Fruit fly (Drosophila melanogaster): ENCODE results near the gene CG7264.
A peak's percentile ranks its signal among the peaks of the same experiment; 100 is the strongest.

Gene CG7264

DNA sequence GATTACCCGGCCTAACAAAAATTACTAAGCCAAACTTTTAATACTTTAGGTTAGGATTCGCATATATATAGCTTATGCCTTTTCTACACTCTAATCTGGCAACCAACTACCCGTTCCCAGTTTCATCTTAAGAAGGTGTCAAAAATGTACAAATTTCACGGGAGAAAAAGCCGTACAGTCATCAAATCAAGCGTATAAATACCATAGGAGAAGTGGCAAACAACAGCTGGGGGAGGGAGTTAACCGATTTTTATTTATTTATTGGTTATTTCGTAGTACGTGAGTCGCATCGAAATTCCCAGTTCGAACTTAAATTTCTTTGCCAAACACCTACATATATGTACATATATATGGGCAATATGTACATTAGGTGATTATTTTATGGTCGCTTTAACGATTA, at the start of gene CG7264:
CG7264 (plus strand) TSS at position 301 of the 400 bp plus-strand sequence.
- TF ChIP-seq CG17801 (GFP tag; optimal IDR thresholded peaks at IDR 0.05; ENCODE audit: partially characterized antibody), result no peak

DNA sequence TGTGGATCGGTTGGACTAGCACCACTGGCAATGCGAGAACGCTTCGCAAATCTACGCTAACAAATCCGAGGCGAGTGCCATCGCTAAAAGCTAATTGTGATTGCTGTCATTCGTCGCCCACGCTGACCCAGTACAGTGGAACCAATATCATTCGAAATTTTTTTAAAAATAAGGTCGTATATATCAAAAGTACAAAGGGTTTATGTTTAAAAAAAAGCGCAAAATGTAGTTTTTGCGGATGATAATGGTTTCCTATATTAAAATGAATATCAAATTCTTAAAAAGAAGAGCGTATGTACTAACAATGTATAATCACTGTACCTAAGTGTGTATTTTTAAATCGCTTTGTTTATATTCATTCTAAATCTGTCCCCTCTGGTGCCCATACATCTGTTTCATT, 43.5 kb upstream of the CG7264 start:
- no peak for TF ChIP-seq CG17801 (GFP tag; optimal IDR thresholded peaks at IDR 0.05; ENCODE audit: partially characterized antibody)

DNA sequence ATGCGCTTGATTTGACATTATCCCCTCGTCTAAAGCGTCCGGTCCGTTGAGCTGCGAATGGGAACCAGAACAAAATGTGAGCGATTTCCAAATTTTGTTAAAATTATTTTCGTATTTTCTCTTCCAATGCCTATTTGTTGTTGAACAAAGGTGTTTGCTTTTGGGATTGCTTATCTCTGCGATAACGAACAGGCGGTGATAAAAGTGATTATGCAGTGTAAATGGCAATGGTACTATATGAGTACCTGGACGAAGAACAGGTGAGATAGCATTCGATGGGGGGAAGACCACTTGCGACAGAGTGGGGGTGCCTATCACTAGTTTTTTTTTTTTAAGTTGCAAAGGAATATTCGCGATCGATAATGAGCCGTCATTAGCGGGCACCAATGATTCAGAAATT, 40.6 kb upstream of the CG7264 start:
- TF ChIP-seq CG17801 (GFP tag; optimal IDR thresholded peaks at IDR 0.05; ENCODE audit: partially characterized antibody), result no peak

DNA sequence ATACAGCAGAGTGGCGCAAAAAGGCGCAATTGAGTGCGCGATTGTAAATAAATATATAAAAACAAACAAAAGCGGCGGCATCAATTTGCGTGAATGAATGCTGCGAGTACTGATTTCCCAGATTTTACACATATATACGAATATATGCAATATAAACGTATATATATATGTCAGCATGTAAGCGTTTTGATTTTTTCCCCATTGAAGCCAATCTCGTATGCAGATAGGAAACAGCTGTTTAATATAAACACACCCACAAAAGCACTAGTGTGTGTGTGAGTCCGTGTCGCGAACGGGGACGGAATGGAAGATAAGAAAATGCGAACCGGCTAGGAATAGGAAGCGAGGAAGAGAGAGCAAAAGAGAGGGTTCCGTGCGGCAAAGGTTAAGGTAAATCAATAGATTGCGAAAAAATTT, 39.9 kb upstream of the CG7264 start:
- TF ChIP-seq CG17801 (GFP tag; optimal IDR thresholded peaks at IDR 0.05; ENCODE audit: partially characterized antibody), result no peak

DNA sequence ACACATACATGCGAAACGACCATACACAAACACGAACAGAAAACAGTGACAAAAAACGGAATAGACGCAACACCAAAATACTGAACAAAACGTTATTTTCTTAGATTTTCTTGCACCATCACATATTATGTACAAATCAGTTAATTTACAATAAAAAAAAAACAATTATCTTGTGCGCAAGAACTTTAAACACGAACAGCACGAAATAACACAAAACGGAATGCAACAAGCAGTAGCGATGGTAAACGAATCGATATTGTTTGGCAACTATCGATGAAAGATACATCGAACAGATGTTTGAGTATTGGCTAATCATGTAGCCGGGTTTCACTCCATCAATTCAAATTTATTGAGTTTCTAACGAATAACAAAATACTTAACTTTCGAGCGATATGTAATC, 39.1 kb upstream of the CG7264 start, which contains the start of gene Pi3K68D:
Pi3K68D (minus strand) TSS at position 241 of the 400 bp plus-strand sequence.
- TF ChIP-seq CG17801 (GFP tag; optimal IDR thresholded peaks at IDR 0.05; ENCODE audit: partially characterized antibody), result peak; percentile 21

DNA sequence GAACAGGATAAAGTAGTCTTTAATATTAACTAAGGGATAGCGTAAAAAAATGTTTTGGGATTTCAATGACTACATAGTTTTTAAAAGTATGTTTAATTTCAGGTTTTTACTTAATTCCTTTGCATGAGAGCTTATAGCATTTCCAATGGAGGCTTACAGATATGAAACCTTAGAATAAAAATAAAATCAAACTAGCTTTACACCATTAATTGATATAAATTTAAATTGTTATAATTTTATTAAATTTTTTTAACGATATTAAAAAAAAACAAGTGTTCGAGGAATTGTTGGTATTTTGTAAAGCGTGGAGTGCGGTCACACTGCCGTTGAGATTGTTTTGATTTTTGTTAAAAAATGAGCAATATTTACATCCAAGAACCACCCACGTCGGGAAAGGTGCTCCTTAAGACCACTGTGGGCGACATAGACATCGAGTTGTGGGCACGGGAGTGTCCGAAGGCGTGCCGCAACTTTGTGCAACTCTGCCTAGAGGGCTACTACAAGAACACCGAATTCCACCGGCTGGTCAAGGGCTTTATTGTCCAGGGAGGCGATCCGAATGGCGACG, 35.5 kb upstream of the CG7264 start, which contains the start of the genes twy and CG10907:
twy (minus strand) TSS at position 51 of the 568 bp plus-strand sequence.
CG10907 (plus strand) TSS at position 282 of the 568 bp plus-strand sequence.
- TF ChIP-seq CG17801 (GFP tag; optimal IDR thresholded peaks at IDR 0.05; ENCODE audit: partially characterized antibody), result no peak

DNA sequence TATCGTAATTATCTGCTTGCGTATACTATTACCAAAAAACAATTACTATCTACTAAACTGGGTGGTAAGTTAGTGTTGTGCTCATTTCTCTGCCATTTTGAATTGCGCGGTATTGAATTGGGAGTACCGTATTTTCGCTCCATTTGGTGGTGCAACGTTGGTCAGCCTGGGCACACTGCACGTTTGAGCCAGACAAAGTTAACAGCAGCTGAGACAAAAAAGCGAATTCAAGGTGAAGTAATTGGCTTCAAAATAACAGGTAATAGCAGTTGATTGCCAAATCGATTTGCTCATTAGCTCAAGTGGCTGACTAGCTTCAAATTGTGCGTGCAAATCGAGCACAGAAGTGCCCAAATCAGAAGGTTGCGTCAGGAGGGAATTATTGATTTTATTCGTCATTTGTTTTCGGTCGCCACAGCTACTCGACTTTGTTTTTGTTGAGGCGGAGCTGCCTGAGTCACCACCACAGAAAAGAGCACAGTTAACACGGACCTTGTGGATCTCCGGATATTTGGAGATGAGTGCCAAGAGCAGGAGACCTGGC, 33.3 kb upstream of the CG7264 start, which contains the start of gene Klp68D:
Klp68D (plus strand) TSS at position 175 of the 544 bp plus-strand sequence.
- no peak for TF ChIP-seq CG17801 (GFP tag; optimal IDR thresholded peaks at IDR 0.05; ENCODE audit: partially characterized antibody)

DNA sequence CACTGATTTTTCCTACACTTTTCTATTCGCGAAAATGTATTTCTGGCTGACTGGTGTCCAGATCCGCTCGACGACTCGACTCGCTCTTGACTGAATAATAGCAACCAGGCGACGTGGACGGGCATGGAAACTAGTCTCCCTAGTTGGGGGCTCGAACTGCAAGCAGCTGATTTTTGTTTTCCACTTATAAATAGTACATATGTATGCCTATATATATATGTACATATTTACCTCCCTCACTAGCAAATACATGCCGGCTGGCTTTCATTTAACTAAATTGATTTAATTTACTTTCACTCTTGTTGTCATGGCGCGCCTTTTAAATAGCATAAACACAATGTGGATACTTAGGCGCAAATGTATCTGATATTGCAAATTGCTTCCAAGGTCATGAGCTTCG, 28.1 kb upstream of the CG7264 start, which contains the start of gene Gcat:
Gcat (minus strand) TSS at position 101 of the 400 bp plus-strand sequence.
- no peak for TF ChIP-seq CG17801 (GFP tag; optimal IDR thresholded peaks at IDR 0.05; ENCODE audit: partially characterized antibody)

DNA sequence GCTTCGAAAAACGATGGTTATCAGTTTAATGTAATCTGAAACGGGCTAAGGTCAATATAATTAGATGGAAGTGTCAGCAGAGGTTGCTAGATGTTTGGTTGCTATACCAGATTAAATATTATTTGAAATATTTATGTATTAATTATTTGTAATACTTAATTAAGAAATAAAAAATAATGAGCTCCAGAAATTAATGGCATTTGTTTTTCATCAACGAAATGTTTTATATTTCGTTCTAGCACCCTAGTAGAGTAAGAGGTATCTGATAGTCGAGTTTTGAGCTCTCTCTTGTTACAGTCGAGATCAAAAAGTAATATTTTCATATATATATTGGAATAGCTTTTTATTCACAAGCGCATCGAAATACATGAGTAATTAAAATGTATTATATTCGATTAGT, 27.2 kb upstream of the CG7264 start:
- no peak for TF ChIP-seq CG17801 (GFP tag; optimal IDR thresholded peaks at IDR 0.05; ENCODE audit: partially characterized antibody)

DNA sequence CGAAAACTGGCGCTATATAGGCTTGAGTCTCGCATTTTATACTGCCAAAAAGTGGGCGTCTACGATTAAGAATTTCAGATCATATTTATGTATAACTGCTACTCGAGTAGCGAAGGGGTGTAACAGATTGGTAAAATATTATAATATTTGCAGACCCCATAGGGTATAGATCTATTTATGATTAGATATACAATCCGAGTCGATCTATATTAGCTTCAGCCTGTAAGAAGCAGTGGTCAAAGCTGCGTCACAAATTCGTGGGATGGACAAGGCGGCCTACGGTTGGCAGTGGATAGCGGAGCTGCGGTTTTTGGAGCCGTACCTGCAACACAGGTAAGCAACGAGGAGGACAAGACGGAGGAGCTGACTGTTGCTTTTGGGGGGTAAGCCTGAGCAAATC, 14.2 kb upstream of the CG7264 start, which contains the start of gene Cubn2:
Cubn2 (minus strand) TSS at position 101 of the 400 bp plus-strand sequence.
- no peak for TF ChIP-seq CG17801 (GFP tag; optimal IDR thresholded peaks at IDR 0.05; ENCODE audit: partially characterized antibody)

DNA sequence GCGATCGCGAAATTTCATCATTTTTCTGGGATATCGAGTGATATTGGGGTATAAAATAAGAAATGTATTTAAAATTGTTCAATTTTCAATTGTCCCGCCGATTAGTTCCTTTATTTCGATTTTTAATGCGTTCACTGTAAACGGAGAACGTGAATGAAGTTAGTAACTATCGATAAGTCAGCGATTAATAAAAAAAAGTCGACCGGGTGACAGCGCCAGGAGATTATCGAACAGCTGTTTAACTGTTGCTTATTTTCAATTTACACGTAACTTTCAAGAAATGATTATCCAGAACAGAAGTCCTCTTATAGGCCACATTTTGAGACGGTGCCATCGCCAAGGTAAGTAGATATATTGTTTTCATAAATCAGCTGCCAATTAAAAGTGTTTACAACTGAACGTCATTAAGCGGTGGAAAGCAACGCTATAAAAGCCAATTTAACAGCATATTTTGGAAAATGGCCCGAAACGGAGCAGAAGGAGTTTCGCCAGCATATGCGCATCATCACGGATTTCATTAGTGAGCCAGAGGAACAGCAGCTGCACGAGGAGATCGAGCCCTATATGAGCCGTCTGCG, 13.5 kb upstream of the CG7264 start, which contains the start of gene CG14130:
CG14130 (plus strand) TSS at position 225 of the 578 bp plus-strand sequence.
- TF ChIP-seq CG17801 (GFP tag; optimal IDR thresholded peaks at IDR 0.05; ENCODE audit: partially characterized antibody), result peak; percentile 12

DNA sequence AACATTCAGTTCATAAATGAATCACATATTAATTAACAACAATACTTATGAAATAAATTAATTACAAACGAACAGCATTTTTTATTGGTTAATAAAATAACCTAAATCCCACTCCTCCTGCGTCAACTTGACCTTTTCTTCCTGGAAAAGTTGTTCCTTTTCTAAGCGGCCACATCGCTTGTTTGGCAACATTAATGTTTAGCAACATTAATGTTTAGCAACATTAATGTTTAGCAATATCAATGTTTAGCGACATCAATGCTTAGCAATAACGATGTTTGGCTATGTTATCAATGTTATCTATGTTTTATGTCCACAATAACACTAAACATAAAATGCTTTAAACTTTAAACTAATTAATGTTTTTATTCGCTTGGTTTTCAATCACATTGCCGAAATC, 12.2 kb upstream of the CG7264 start:
- TF ChIP-seq CG17801 (GFP tag; optimal IDR thresholded peaks at IDR 0.05; ENCODE audit: partially characterized antibody), result no peak

DNA sequence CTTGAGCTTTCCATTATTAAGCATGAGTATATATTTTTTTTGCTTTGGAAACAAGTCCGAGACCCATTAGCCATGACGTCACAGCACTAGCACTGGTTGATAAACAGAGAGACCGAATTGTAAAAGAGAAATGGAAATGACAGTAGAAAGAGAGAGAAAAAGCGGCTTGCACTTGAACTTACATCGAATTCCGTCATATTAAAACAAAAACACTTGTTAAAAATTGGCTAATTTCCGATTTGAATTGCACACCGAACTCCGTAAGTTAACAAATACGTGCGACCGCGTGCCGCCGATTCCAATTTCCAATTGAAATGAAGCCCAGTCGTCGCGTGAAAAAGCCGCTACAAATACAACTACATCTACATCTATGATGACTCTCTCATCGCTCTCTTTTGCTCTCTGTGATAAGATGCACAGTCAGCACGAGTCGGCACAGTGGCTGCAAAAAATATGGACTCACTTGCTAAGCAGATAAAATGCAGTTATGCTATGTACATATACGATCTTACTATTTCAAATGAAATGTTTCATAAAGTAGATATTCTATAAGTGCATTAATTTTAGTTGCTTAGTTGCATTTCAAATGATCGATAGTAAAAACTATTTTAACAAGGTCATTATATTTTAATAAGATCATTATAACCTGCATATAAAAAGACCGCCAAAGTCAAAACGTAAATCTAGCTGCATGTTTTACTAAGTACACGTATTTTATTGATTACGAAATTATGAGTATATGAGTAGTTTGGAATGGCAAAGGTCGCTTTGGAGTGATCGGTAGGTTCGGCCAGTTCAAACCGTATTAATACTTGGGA, 9.0 kb upstream of the CG7264 start:
- peak; percentile 70 for TF ChIP-seq CG17801 (GFP tag; optimal IDR thresholded peaks at IDR 0.05; ENCODE audit: partially characterized antibody)

DNA sequence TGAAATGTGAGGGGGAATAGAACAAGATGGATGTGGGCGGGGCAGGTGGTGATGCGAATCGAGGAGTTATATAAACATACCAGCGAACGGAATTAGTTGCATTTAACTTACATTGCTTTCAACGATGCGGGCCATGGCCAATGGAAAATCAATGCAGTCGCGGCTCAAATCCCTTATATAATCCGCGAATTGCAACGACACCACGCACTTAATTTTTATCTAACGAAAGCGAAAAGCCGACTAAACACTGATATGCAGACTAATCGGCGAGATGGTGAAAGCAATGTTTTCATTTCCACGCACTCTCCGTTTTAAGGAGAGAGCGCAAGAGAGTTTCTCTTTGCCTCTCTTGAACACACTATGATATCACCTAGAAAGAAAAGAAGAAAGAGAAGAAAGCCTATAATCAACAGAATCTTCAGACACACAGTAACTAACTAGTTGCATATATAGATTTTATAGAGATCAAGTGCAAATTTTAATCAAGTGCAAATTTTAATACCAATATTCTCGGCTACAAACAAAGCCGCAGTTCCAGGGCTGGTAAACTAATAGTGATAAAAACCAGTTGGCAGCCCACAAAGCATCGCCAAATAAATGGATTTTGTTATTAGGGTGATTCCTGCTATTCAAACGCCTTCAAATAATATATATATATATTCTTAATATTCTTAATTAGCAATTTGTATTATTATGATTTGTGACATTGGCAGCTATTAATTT, 6.9 kb upstream of the CG7264 start, which contains the start of the genes CG11597 and CG5946:
CG11597 (minus strand) TSS at position 553 of the 723 bp plus-strand sequence.
CG5946 (minus strand) TSS at position 553 of the 723 bp plus-strand sequence.
- no peak for TF ChIP-seq CG17801 (GFP tag; optimal IDR thresholded peaks at IDR 0.05; ENCODE audit: partially characterized antibody)

Measured in ovary, adult (tissue).